Worm (Caenorhabditis elegans) whole organism, young adult: ENCODE data around the gene mat-3.

Experiments
- B0261.1 ChIP-seq: sonication (generic microtip); optimal IDR thresholded peaks from 2 replicates; lab custom pipeline; 2016; ENCODE audit warnings: mild to moderate bottlenecking, missing genetic modification characterization, moderate library complexity, missing compliant biosample characterization
- Y56A3A.18 ChIP-seq: fragments of 200-800 bp; sonication (Bioruptor generic); IDR thresholded peaks from 2 replicates; pipeline ENCODE4 v1.3.6; 2022; ENCODE audit warnings: missing genetic modification reagents, missing genetic modification characterization, missing compliant biosample characterization
- Y67H2A.10 ChIP-seq: fragments of 200-800 bp; sonication (Bioruptor generic); conservative IDR thresholded peaks from 2 replicates; pipeline ENCODE4 v1.3.6; 2022; ENCODE audit warnings: missing genetic modification reagents, missing genetic modification characterization, missing compliant biosample characterization
- ama-1 ChIP-seq, 3 experiments: fragments of 150-350 bp in 1 of 3; sonication (generic microtip) in 2 of 3; optimal IDR thresholded peaks; 2 replicates each; lab custom pipeline; 2014 to 2018; ENCODE audit warnings: missing biosample characterization in 2 of 3, missing genetic modification characterization in 2 of 3, missing genetic modification reagents in 2 of 3
- dpl-1 ChIP-seq: fragments of 150-350 bp; optimal IDR thresholded peaks from 2 replicates; lab custom pipeline; 2014; ENCODE audit warnings: missing biosample characterization, missing genetic modification reagents, missing genetic modification characterization
- ekl-4 ChIP-seq: fragments of 200-800 bp; sonication (Bioruptor generic); IDR thresholded peaks from 2 replicates; pipeline ENCODE4 v1.3.6; 2022; ENCODE audit warnings: missing genetic modification reagents, missing genetic modification characterization, missing compliant biosample characterization
- lin-35 ChIP-seq, 3 experiments: fragments of 150-350 bp in 2 of 3; sonication (generic microtip) in 1 of 3; optimal IDR thresholded peaks; 2 replicates each; lab custom pipeline; 2014 to 2018; ENCODE audit warnings: missing biosample characterization in 3 of 3, missing genetic modification characterization in 3 of 3, missing genetic modification reagents in 3 of 3
- madf-10 ChIP-seq: sonication (generic microtip); optimal IDR thresholded peaks from 2 replicates; lab custom pipeline; 2016; ENCODE audit warnings: mild to moderate bottlenecking, missing genetic modification characterization, missing compliant biosample characterization
- mcd-1 ChIP-seq: fragments of 200-800 bp; sonication (Bioruptor generic); IDR thresholded peaks from 2 replicates; pipeline ENCODE4 v1.3.6; 2022; ENCODE audit warnings: missing genetic modification reagents, missing genetic modification characterization, missing compliant biosample characterization
- nhr-179 ChIP-seq: sonication (generic microtip); optimal IDR thresholded peaks from 2 replicates; lab custom pipeline; 2016; ENCODE audit warnings: mild to moderate bottlenecking, missing genetic modification characterization, missing compliant biosample characterization
- rec-8 ChIP-seq, 2 experiments: sonication (generic microtip); optimal IDR thresholded peaks; 2 replicates each; lab custom pipeline; 2016; ENCODE audit warnings: mild to moderate bottlenecking in 2 of 2, missing genetic modification characterization in 2 of 2, missing genetic modification reagents in 2 of 2, missing genotype in 2 of 2, missing biosample characterization in 1 of 2, missing compliant biosample characterization in 1 of 2, moderate library complexity in 1 of 2
- unc-62 ChIP-seq: fragments of 150-350 bp; optimal IDR thresholded peaks from 2 replicates; lab custom pipeline; 2014; ENCODE audit warnings: missing biosample characterization, missing genetic modification reagents, missing genetic modification characterization
- ztf-26 ChIP-seq: sonication (generic microtip); optimal IDR thresholded peaks from 2 replicates; lab custom pipeline; 2017; ENCODE audit warnings: missing genetic modification characterization, missing compliant biosample characterization
- ztf-6 ChIP-seq: fragments of 200-800 bp; sonication (Bioruptor generic); IDR thresholded peaks from 2 replicates; pipeline ENCODE4 v1.3.6; 2022; ENCODE audit warnings: missing genetic modification reagents, missing genetic modification characterization, missing compliant biosample characterization

ce11 chrIII:513360-513759, 38.1 kb downstream of the mat-3 start:
- TF ChIP-seq lin-35 (GFP tag; optimal IDR thresholded peaks at IDR 0.05; lab: Kevin White, UChicago) (no peak), Y67H2A.10 (GFP tag; lab: Robert Waterston, UW) (no peak), nhr-179 (tag; lab: Kevin White, UChicago) (no peak), ama-1 (optimal IDR thresholded peaks at IDR 0.05; lab: Kevin White, UChicago) (no peak), ama-1 (GFP tag; optimal IDR thresholded peaks at IDR 0.05; lab: Kevin White, UChicago) (no peak), Y56A3A.18 (GFP tag; lab: Robert Waterston, UW) (no peak), rec-8 (tag; optimal IDR thresholded peaks at IDR 0.05; lab: Kevin White, UChicago) (no peak), ekl-4 (GFP tag; lab: Robert Waterston, UW) (no peak), ztf-26 (tag; lab: Kevin White, UChicago) (no peak), unc-62 (GFP tag; lab: Kevin White, UChicago) (no peak), mcd-1 (no peak), ztf-6 (GFP tag; lab: Robert Waterston, UW) (no peak), B0261.1 (no peak), dpl-1 (no peak), madf-10 (tag; lab: Kevin White, UChicago) (no peak)
